Fruit fly (Drosophila melanogaster): ENCODE results near the gene Nmd3.

Gene Nmd3

dm6 chrX:2172420-2172827, 12.0 kb downstream of the Nmd3 start, which contains the start of gene ND-B14.5A (continued):
- no peak for TF ChIP-seq CG8089 (GFP tag; optimal IDR thresholded peaks at IDR 0.05)
- no peak for TF ChIP-seq CG4328 (GFP tag; optimal IDR thresholded peaks at IDR 0.05)
- no peak for TF ChIP-seq ranshi (GFP tag; IDR thresholded peaks at IDR 0.05)
- no peak for TF ChIP-seq CG10543 (GFP tag; optimal IDR thresholded peaks at IDR 0.05)
- no peak for TF ChIP-seq caup (GFP tag; optimal IDR thresholded peaks at IDR 0.05; ENCODE audit: severe bottlenecking)
- peak; percentile 59 for TF ChIP-seq trem (tag; optimal IDR thresholded peaks at IDR 0.05)
- TF ChIP-seq run (tag; optimal IDR thresholded peaks at IDR 0.05), result no peak
- TF ChIP-seq E2f1 (GFP tag; IDR thresholded peaks at IDR 0.05), result no peak
- no peak for TF ChIP-seq CG16779 (GFP tag; IDR thresholded peaks at IDR 0.05)
- TF ChIP-seq CG12219 (GFP tag; optimal IDR thresholded peaks at IDR 0.05), result no peak
- no peak for TF ChIP-seq lbe (GFP tag; optimal IDR thresholded peaks at IDR 0.05)
- TF ChIP-seq gsb-n (tag; optimal IDR thresholded peaks at IDR 0.05), result no peak
- TF ChIP-seq jumu (GFP tag; optimal IDR thresholded peaks at IDR 0.05), result no peak
- no peak for TF ChIP-seq pb (GFP tag; optimal IDR thresholded peaks at IDR 0.05)
- peak in 1 of 2 experiments; percentile 92 for TF ChIP-seq Pdp1 (GFP tag; optimal IDR thresholded peaks at IDR 0.05)
- no peak for TF ChIP-seq H15 (GFP tag; IDR thresholded peaks at IDR 0.05)
- no peak for TF ChIP-seq MTF-1 (GFP tag; optimal IDR thresholded peaks at IDR 0.05; ENCODE audit: borderline replicate concordance)
- TF ChIP-seq ftz-f1 (GFP tag; optimal IDR thresholded peaks at IDR 0.05), result no peak
- TF ChIP-seq gt (GFP tag; IDR thresholded peaks at IDR 0.05), result no peak
- TF ChIP-seq ci (GFP tag; IDR thresholded peaks at IDR 0.05), result peak; percentile 29; the same call in 1 of the 3 replicates
- TF ChIP-seq CG4730 (GFP tag; IDR thresholded peaks at IDR 0.05), result no peak
- TF ChIP-seq dpn (GFP tag; optimal IDR thresholded peaks at IDR 0.05), result no peak
- TF ChIP-seq Dip2 (GFP tag; IDR thresholded peaks at IDR 0.05), result no peak
- no peak for TF ChIP-seq CG18011 (GFP tag; optimal IDR thresholded peaks at IDR 0.05)
- no peak for TF ChIP-seq CHES-1-like (GFP tag; optimal IDR thresholded peaks at IDR 0.05)
- no peak for TF ChIP-seq B-H2 (GFP tag; optimal IDR thresholded peaks at IDR 0.05)
- TF ChIP-seq hth (optimal IDR thresholded peaks at IDR 0.05), result no peak
- peak; percentile 97 for TF ChIP-seq CG13287 (GFP tag; IDR thresholded peaks at IDR 0.05; ENCODE audit: partially characterized antibody)
- no peak for TF ChIP-seq CG18599 (GFP tag; optimal IDR thresholded peaks at IDR 0.05)
- TF ChIP-seq HLHmδ (GFP tag; optimal IDR thresholded peaks at IDR 0.05), result no peak
- no peak for TF ChIP-seq chm (GFP tag; IDR thresholded peaks at IDR 0.05)
- no peak for TF ChIP-seq ERR (GFP tag; optimal IDR thresholded peaks at IDR 0.05)
- TF ChIP-seq mam (GFP tag; optimal IDR thresholded peaks at IDR 0.05), result no peak
- no peak for TF ChIP-seq ind (GFP tag; optimal IDR thresholded peaks at IDR 0.05)
- TF ChIP-seq h (optimal IDR thresholded peaks at IDR 0.05), result no peak
- no peak for TF ChIP-seq CG10431 (GFP tag; optimal IDR thresholded peaks at IDR 0.05)
- TF ChIP-seq CG6254 (GFP tag; optimal IDR thresholded peaks at IDR 0.05), result no peak
- TF ChIP-seq CG7963 (GFP tag; IDR thresholded peaks at IDR 0.05; ENCODE audit: partially characterized antibody), result peak; percentile 95
- peak; percentile 88 for TF ChIP-seq CG7928 (GFP tag; optimal IDR thresholded peaks at IDR 0.05)
- no peak for TF ChIP-seq Hr3 (GFP tag; optimal IDR thresholded peaks at IDR 0.05)
- peak; percentile 43 for TF ChIP-seq CG14710 (tag; optimal IDR thresholded peaks at IDR 0.05)
- no peak for TF ChIP-seq Dip3 (GFP tag; optimal IDR thresholded peaks at IDR 0.05)
- no peak for TF ChIP-seq tgo (GFP tag; IDR thresholded peaks at IDR 0.05)
- no peak for TF ChIP-seq klu (GFP tag; IDR thresholded peaks at IDR 0.05)
- no peak for TF ChIP-seq CG16815 (GFP tag; optimal IDR thresholded peaks at IDR 0.05)
- TF ChIP-seq phol (tag; optimal IDR thresholded peaks at IDR 0.05), result peak; percentile 16
- no peak for TF ChIP-seq CG3726 (GFP tag; IDR thresholded peaks at IDR 0.05)
- TF ChIP-seq Oli (tag; optimal IDR thresholded peaks at IDR 0.05), result no peak
- peak; percentile 58 for TF ChIP-seq MESR4 (GFP tag; optimal IDR thresholded peaks at IDR 0.05)
- TF ChIP-seq CG5245 (GFP tag; optimal IDR thresholded peaks at IDR 0.05), result no peak
- no peak for TF ChIP-seq Lhr (GFP tag; optimal IDR thresholded peaks at IDR 0.05)
- TF ChIP-seq CG12391 (tag; optimal IDR thresholded peaks at IDR 0.05), result peak; percentile 0

All from whole organism, embryonic.